Fruit fly (Drosophila melanogaster): ENCODE data around the gene Noc1.
A peak's percentile ranks its signal among the peaks of the same experiment; 100 is the strongest.

Gene Noc1

DNA sequence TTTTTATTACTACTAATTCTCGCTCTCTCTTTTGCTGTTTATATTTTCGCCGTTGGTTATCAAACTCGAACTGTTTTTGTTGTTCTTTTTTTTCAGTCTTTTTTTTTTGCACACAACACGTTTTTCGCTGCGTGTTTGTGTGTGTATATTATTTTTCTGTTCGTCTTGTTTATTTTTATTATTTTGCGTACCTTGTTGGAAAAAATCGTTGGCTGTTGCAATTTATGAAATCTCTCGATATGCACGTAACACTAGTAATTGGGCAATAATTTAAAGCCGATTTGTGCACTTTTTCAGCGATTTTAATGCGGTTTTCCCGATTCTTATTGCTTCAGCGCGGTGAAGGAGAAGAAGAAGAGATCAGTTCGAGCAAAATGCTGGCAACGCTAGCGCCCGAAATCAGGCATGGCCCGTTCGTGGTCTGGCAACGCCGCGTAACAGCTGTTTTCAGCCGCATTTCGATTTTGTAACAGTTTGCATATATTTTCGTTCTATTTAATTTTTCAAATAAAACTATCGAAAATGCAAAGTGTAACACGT lies 45.9 kb downstream of the Noc1 start, which contains the start of the genes FoxK and mRpL2 (continued):
- TF ChIP-seq schlank (tag; optimal IDR thresholded peaks at IDR 0.05): no peak
- TF ChIP-seq br (optimal IDR thresholded peaks at IDR 0.05): no peak
- TF ChIP-seq phol (tag; optimal IDR thresholded peaks at IDR 0.05): peak; percentile 45
- TF ChIP-seq Ets65A (GFP tag): no peak
- TF ChIP-seq gsb-n (tag; optimal IDR thresholded peaks at IDR 0.05): no peak
- TF ChIP-seq Nf-YB (GFP tag; optimal IDR thresholded peaks at IDR 0.05): no peak
- TF ChIP-seq CG30431 (GFP tag; optimal IDR thresholded peaks at IDR 0.05): no peak
- TF ChIP-seq CG7372 (GFP tag; IDR thresholded peaks at IDR 0.05): no peak
- TF ChIP-seq CG8290 (GFP tag; optimal IDR thresholded peaks at IDR 0.05): no peak
- TF ChIP-seq CG8290 (tag; optimal IDR thresholded peaks at IDR 0.05): peak in 1 of 2 experiments; percentile 60
- no peak for TF ChIP-seq CG6654 (GFP tag; optimal IDR thresholded peaks at IDR 0.05)
- no peak for TF ChIP-seq NC2β (GFP tag; optimal IDR thresholded peaks at IDR 0.05)
- TF ChIP-seq Dbx (GFP tag; IDR thresholded peaks at IDR 0.05): no peak
- no peak for TF ChIP-seq CG31441 (GFP tag; IDR thresholded peaks at IDR 0.05)
- no peak for TF ChIP-seq CG16815 (GFP tag; optimal IDR thresholded peaks at IDR 0.05)
- TF ChIP-seq CG6272 (GFP tag; IDR thresholded peaks at IDR 0.05): no peak
- TF ChIP-seq CG6791 (GFP tag; IDR thresholded peaks at IDR 0.05; ENCODE audit: partially characterized antibody): peak; percentile 54; the same call in 2 of the 3 replicates
- TF ChIP-seq gcm2 (GFP tag; optimal IDR thresholded peaks at IDR 0.05): peak; percentile 2
- TF ChIP-seq nerfin-2 (GFP tag; IDR thresholded peaks at IDR 0.05; ENCODE audit: partially characterized antibody): no peak
- no peak for TF ChIP-seq CG13775 (GFP tag; optimal IDR thresholded peaks at IDR 0.05)
- no peak for TF ChIP-seq CG15073 (GFP tag; optimal IDR thresholded peaks at IDR 0.05)
- TF ChIP-seq CG9215 (GFP tag; IDR thresholded peaks at IDR 0.05): no peak
- no peak for TF ChIP-seq Atf6 (GFP tag; IDR thresholded peaks at IDR 0.05)
- TF ChIP-seq Bteb2 (GFP tag; optimal IDR thresholded peaks at IDR 0.05): no peak
- peak; percentile 53 for TF ChIP-seq CG17186 (GFP tag; optimal IDR thresholded peaks at IDR 0.05)
- no peak for TF ChIP-seq B-H2 (GFP tag; optimal IDR thresholded peaks at IDR 0.05)
- peak; percentile 83 for TF ChIP-seq stwl (tag; optimal IDR thresholded peaks at IDR 0.05)

DNA sequence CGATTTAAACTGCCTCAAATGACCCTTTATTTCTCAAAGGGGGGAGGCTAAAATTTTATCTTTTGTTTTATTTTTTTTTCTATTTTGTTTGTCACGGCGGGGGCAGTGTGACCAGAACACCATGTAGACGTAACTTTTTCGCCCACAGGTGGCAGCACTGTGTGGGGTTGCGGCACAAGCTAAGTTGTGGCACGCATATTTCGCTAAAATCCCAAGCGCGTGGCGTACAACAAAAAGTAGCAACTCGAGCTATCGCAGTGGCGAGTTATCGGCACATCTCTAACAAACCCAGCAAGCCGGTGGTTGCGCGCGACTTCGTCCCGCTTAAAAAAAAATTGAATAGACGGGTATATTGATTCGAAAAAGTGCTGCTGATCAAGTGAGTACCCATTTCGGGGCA lies 48.5 kb downstream of the Noc1 start, which contains the start of the genes Ufd1 and NaPi-III:
Ufd1 (minus strand) TSS at position 129 of the 400 bp plus-strand sequence.
NaPi-III (plus strand) TSS at position 261 of the 400 bp plus-strand sequence.
- TF ChIP-seq caup (GFP tag; optimal IDR thresholded peaks at IDR 0.05; ENCODE audit: severe bottlenecking) (peak; percentile 38), zf30C (GFP tag; optimal IDR thresholded peaks at IDR 0.05) (peak; percentile 26), ham (GFP tag; IDR thresholded peaks at IDR 0.05) (no peak), CG7928 (GFP tag; optimal IDR thresholded peaks at IDR 0.05) (peak; percentile 40), CG10267 (tag; optimal IDR thresholded peaks at IDR 0.05) (peak; percentile 62), sqz (GFP tag; optimal IDR thresholded peaks at IDR 0.05) (peak; percentile 88), CG11504 (tag; optimal IDR thresholded peaks at IDR 0.05) (peak; percentile 61), Sry-δ (GFP tag; optimal IDR thresholded peaks at IDR 0.05) (peak; percentile 97), D (optimal IDR thresholded peaks at IDR 0.05) (no peak), D (GFP tag; optimal IDR thresholded peaks at IDR 0.05) (peak; percentile 4), wdn (GFP tag; IDR thresholded peaks at IDR 0.05) (no peak), CHES-1-like (GFP tag; optimal IDR thresholded peaks at IDR 0.05) (peak; percentile 87), GATAe (GFP tag; conservative IDR thresholded peaks at IDR 0.05) (peak; percentile 50; the same call in 1 of the 2 replicates), CG13624 (GFP tag; optimal IDR thresholded peaks at IDR 0.05) (peak; percentile 68), eyg (GFP tag; optimal IDR thresholded peaks at IDR 0.05) (peak; percentile 71), vvl (GFP tag; IDR thresholded peaks at IDR 0.05) (peak; percentile 59; the same call in 1 of the 2 replicates), Neu2 (GFP tag; optimal IDR thresholded peaks at IDR 0.05; ENCODE audit: borderline replicate concordance) (no peak), CG32532 (GFP tag; IDR thresholded peaks at IDR 0.05) (peak; percentile 75), MESR4 (GFP tag; optimal IDR thresholded peaks at IDR 0.05) (peak; percentile 87), lab (GFP tag; optimal IDR thresholded peaks at IDR 0.05) (peak; percentile 30), CG10321 (GFP tag; IDR thresholded peaks at IDR 0.05) (no peak), ase (GFP tag; IDR thresholded peaks at IDR 0.05) (no peak), CG3726 (GFP tag; IDR thresholded peaks at IDR 0.05) (no peak), CG3407 (GFP tag; optimal IDR thresholded peaks at IDR 0.05) (no peak), CG16863 (GFP tag; optimal IDR thresholded peaks at IDR 0.05) (peak; percentile 8), Dbx (GFP tag; IDR thresholded peaks at IDR 0.05) (peak; percentile 69; the same call in 2 of the 3 replicates), CG6175 (GFP tag; IDR thresholded peaks at IDR 0.05) (peak; percentile 100)
